Worm (Caenorhabditis elegans) whole organism, L4 larva: ENCODE measurements around the gene T27E7.4.

Experiments used
- F10B5.3 ChIP-seq: sonication (generic microtip); optimal IDR thresholded peaks from 2 replicates; lab custom pipeline; 2016; ENCODE audit warnings: mild to moderate bottlenecking, missing genetic modification characterization, missing compliant biosample characterization
- F37D6.2 ChIP-seq: sonication (generic microtip); optimal IDR thresholded peaks from 2 replicates; lab custom pipeline; 2016; ENCODE audit warnings: mild to moderate bottlenecking, missing genetic modification characterization, missing compliant biosample characterization
- T20F7.1 ChIP-seq: fragments of 200-800 bp; sonication (Bioruptor generic); optimal IDR thresholded peaks from 2 replicates; lab custom pipeline; 2018; ENCODE audit warnings: mild to moderate bottlenecking, missing genetic modification characterization, missing compliant biosample characterization
- T26A8.4 ChIP-seq: fragments of 200-800 bp; sonication (Bioruptor generic); IDR thresholded peaks from 2 replicates; pipeline ENCODE4 v1.3.6; 2022; ENCODE audit warnings: missing genetic modification characterization, missing compliant biosample characterization
- Y48G9A.11 ChIP-seq: fragments of 200-800 bp; sonication (Bioruptor generic); IDR thresholded peaks from 2 replicates; pipeline ENCODE4 v1.3.6; 2022; ENCODE audit warnings: missing genetic modification reagents, missing genetic modification characterization, missing compliant biosample characterization
- Y5F2A.4 ChIP-seq: fragments of 200-800 bp; sonication (Bioruptor generic); optimal IDR thresholded peaks from 2 replicates; lab custom pipeline; 2018; ENCODE audit warnings: mild to moderate bottlenecking, missing genetic modification characterization, missing compliant biosample characterization
- Y75B8A.6 ChIP-seq: fragments of 200-800 bp; sonication (Bioruptor generic); IDR thresholded peaks from 2 replicates; pipeline ENCODE4 v1.3.6; 2022; ENCODE audit warnings: missing genetic modification reagents, missing genetic modification characterization, missing compliant biosample characterization
- aha-1 ChIP-seq: fragments of 150-350 bp; peaks from one replicate; lab custom pipeline; 2014; ENCODE audit warnings: missing biosample characterization, missing genetic modification characterization
- attf-4 ChIP-seq: sonication (generic microtip); optimal IDR thresholded peaks from 3 replicates; lab custom pipeline; 2017; ENCODE audit warnings: missing biosample characterization, missing genetic modification characterization
- ceh-20 ChIP-seq: fragments of 200-800 bp; sonication (Bioruptor generic); IDR thresholded peaks from 2 replicates; pipeline ENCODE4 v1.3.6; 2022; ENCODE audit warnings: missing genetic modification reagents, missing genetic modification characterization, missing compliant biosample characterization
- ceh-62 ChIP-seq: sonication (generic microtip); optimal IDR thresholded peaks from 2 replicates; lab custom pipeline; 2017; ENCODE audit warnings: missing biosample characterization, missing genetic modification characterization
- ces-1 ChIP-seq: fragments of 150-350 bp; sonication (generic microtip); optimal IDR thresholded peaks from 4 replicates; lab custom pipeline; 2014; ENCODE audit warnings: missing biosample characterization, missing genetic modification reagents, missing genetic modification characterization
- cey-2 ChIP-seq: sonication (generic microtip); optimal IDR thresholded peaks from 3 replicates; lab custom pipeline; 2017; ENCODE audit warnings: missing genetic modification characterization, mild to moderate bottlenecking, missing compliant biosample characterization, antibody characterized with exemption, borderline replicate concordance; ENCODE audit not compliant: insufficient read depth
- daf-16 ChIP-seq, 3 experiments: sonication (generic microtip); optimal IDR thresholded peaks; 2 replicates each; lab custom pipeline; 2016 to 2017; ENCODE audit warnings: missing genetic modification characterization in 3 of 3, missing genetic modification reagents in 3 of 3, mild to moderate bottlenecking in 2 of 3, missing compliant biosample characterization in 2 of 3, missing biosample characterization in 1 of 3, moderate library complexity in 1 of 3
- dve-1 ChIP-seq: sonication (generic microtip); optimal IDR thresholded peaks from 2 replicates; lab custom pipeline; 2017; ENCODE audit warnings: antibody characterized with exemption, mild to moderate bottlenecking, missing genetic modification characterization, missing compliant biosample characterization; ENCODE audit not compliant: insufficient read depth
- fos-1 ChIP-seq: fragments of 150-350 bp; optimal IDR thresholded peaks from 2 replicates; lab custom pipeline; 2014; ENCODE audit warnings: missing biosample characterization, missing genetic modification characterization
- gei-8 ChIP-seq: fragments of 200-800 bp; sonication (Bioruptor generic); optimal IDR thresholded peaks from 2 replicates; lab custom pipeline; 2018; ENCODE audit warnings: mild to moderate bottlenecking, missing genetic modification characterization, missing compliant biosample characterization
- nhr-10 ChIP-seq: fragments of 150-350 bp; optimal IDR thresholded peaks from 2 replicates; lab custom pipeline; 2014; ENCODE audit warnings: missing biosample characterization, missing genetic modification characterization
- nhr-102 ChIP-seq: sonication (generic microtip); optimal IDR thresholded peaks from 2 replicates; lab custom pipeline; 2016; ENCODE audit warnings: mild to moderate bottlenecking, missing genetic modification characterization, moderate library complexity, missing compliant biosample characterization
- nhr-237 ChIP-seq: sonication (generic microtip); optimal IDR thresholded peaks from 2 replicates; lab custom pipeline; 2017; ENCODE audit warnings: missing biosample characterization, missing genetic modification characterization
- nhr-25 ChIP-seq: sonication (generic microtip); optimal IDR thresholded peaks from 2 replicates; lab custom pipeline; 2017; ENCODE audit warnings: missing genetic modification characterization, mild to moderate bottlenecking, missing compliant biosample characterization, antibody characterized with exemption, moderate library complexity, borderline replicate concordance; ENCODE audit not compliant: insufficient read depth
- nhr-77 ChIP-seq: fragments of 150-350 bp; optimal IDR thresholded peaks from 2 replicates; lab custom pipeline; 2014; ENCODE audit warnings: missing biosample characterization, missing genetic modification characterization
- pha-4 ChIP-seq, 2 experiments: fragments of 150-350 bp in 1 of 2; fragments of 200-800 bp in 1 of 2; sonication (Bioruptor generic) in 1 of 2; IDR thresholded peaks in 1 of 2; optimal IDR thresholded peaks in 1 of 2; 2 replicates each; pipeline versions ENCODE4 v1.3.6 to Lab custom; 2014 to 2022; ENCODE audit warnings: missing genetic modification characterization in 2 of 2, missing genetic modification reagents in 2 of 2, missing biosample characterization in 1 of 2, missing compliant biosample characterization in 1 of 2
- rbr-2 ChIP-seq: sonication (generic microtip); optimal IDR thresholded peaks from 2 replicates; lab custom pipeline; 2016; ENCODE audit warnings: missing genotype, missing genetic modification characterization, missing compliant biosample characterization
- set-16 ChIP-seq: fragments of 200-800 bp; sonication (Bioruptor generic); IDR thresholded peaks from 2 replicates; pipeline ENCODE4 v1.3.6; 2022; ENCODE audit warnings: missing genetic modification reagents, missing genetic modification characterization, missing compliant biosample characterization
- skn-1 ChIP-seq: fragments of 150-350 bp; optimal IDR thresholded peaks from 2 replicates; lab custom pipeline; 2014; ENCODE audit warnings: missing biosample characterization, missing genetic modification characterization
- snpc-1.2 ChIP-seq: fragments of 200-800 bp; sonication (Bioruptor generic); IDR thresholded peaks from 2 replicates; pipeline ENCODE4 v1.3.6; 2022; ENCODE audit warnings: missing genetic modification reagents, missing genetic modification characterization, missing compliant biosample characterization
- spr-3 ChIP-seq: fragments of 200-800 bp; sonication (Bioruptor generic); optimal IDR thresholded peaks from 2 replicates; lab custom pipeline; 2018; ENCODE audit warnings: mild to moderate bottlenecking, missing genetic modification characterization, missing compliant biosample characterization
- unc-130 ChIP-seq: sonication (generic microtip); optimal IDR thresholded peaks from 2 replicates; lab custom pipeline; 2016; ENCODE audit warnings: missing genetic modification reagents, missing genetic modification characterization, missing compliant biosample characterization
- unc-62 ChIP-seq, 3 experiments: fragments of 150-350 bp in 1 of 3; sonication (generic microtip); optimal IDR thresholded peaks in 2 of 3; peaks in 1 of 3; 1 replicate in 1 of 3; 2 replicates in 2 of 3; lab custom pipeline; 2014 to 2017; ENCODE audit warnings: missing biosample characterization in 3 of 3, missing genetic modification characterization in 3 of 3, missing genetic modification reagents in 3 of 3, missing genotype in 1 of 3
- ztf-11 ChIP-seq: fragments of 150-350 bp; optimal IDR thresholded peaks from 2 replicates; lab custom pipeline; 2014; ENCODE audit warnings: missing biosample characterization, missing genetic modification characterization

The T27E7.4 gene

DNA sequence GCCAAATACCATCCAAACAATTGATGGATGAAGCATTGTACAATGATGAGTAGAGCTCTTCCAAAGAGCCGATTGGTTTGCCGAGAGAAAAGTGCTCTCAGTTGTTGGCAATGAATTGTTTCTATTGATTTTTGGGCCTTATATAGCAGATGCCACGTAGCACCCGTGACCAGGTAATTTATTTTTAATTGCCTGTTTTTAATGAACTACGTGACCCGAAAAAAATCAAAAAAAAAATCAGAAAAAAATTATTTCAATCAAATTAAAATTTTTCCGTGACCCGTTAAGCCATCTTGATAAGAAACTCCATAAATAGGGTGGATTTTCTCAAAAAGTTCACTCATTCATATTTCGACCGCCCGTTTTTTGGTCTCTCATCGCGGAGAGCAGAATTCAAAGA, 15.4 kb downstream of the T27E7.4 start, which contains the start of the genes Y57G11A.2 and T27E7.1:
Gene Y57G11A.2, minus strand, starts transcription at position 101 of the 400 bp plus-strand sequence.
Gene T27E7.1, plus strand, starts transcription at position 337 of the 400 bp plus-strand sequence.
- TF ChIP-seq gei-8 (GFP tag; lab: Kevin White, UChicago) (no peak), cey-2 (no peak), attf-4 (tag; lab: Kevin White, UChicago) (no peak)

DNA sequence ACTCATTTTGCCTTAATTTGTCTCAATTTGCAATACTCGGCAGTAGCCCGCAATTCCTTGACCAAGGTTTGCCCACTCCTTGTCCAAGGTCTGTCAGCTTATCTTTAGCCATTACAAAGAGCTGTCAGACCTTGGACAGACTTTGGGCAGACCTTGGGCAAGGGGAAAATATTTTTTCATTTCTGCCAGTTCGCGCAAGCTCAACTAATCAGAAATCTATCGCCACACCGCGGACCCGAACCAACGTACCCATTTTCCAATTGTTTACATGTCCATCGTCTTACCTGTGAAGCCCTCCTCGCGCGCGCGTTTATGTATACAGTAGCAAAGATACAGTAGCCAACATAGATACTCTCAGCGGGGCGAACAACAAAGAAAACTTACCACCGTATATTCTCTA, 19.7 kb downstream of the T27E7.4 start:
- TF ChIP-seq skn-1 (tag; lab: Kevin White, UChicago) (no peak), T26A8.4 (GFP tag; lab: Robert Waterston, UW) (no peak), snpc-1.2 (GFP tag; lab: Robert Waterston, UW) (peak; percentile 57; the same call in 1 of the 2 replicates)

DNA sequence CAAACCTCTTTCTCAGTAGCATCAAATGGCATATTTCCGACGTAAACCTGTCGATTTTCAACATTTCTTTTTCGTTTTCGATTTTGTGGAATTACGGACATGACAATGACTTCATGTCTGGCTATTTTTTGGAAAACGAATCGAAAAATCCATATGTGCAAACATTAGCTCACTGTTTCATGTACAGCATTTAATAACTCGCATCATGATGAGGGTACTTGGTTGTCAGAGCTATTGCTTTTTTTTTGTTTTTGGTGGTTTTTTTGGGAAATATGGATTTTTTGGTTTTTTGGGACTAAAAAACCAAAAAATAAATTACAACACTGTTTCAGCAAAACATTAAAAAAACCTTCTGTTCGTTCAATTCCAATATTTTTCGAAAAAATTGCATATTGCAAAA, 22.5 kb downstream of the T27E7.4 start, which contains the start of gene Y57G11A.5:
Gene Y57G11A.5, minus strand, starts transcription at position 101 of the 400 bp plus-strand sequence.
- TF ChIP-seq unc-62 (GFP tag; optimal IDR thresholded peaks at IDR 0.05 in 1 of 2; lab: Kevin White, UChicago) (peak in 1 of 2 experiments; percentile 32), unc-62 (tag; optimal IDR thresholded peaks at IDR 0.05; lab: Kevin White, UChicago) (no peak), F10B5.3 (tag; lab: Kevin White, UChicago) (no peak)

DNA sequence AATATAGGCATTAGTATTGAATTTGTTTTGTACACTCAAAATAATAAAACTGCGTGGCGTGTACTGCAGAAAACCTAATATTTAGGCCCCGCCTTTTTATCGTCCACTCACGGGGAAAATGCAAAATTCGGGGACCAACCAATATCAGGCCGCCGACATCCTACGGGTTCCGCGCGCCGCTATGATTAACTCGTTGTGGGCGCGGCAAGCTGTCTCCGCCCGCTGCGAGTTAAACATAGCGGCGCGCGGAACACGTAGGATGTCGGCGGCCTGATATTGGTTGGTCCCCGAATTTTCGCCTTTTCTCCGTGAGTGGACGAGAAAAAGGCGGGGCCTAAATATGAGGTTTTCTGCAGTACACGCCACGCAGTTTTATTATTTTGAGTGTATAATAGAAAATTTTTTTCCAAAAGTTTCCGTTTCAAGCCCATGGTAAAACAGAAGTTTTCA, 24.5 kb downstream of the T27E7.4 start:
- peak; percentile 91 for TF ChIP-seq snpc-1.2 (GFP tag; lab: Robert Waterston, UW)

DNA sequence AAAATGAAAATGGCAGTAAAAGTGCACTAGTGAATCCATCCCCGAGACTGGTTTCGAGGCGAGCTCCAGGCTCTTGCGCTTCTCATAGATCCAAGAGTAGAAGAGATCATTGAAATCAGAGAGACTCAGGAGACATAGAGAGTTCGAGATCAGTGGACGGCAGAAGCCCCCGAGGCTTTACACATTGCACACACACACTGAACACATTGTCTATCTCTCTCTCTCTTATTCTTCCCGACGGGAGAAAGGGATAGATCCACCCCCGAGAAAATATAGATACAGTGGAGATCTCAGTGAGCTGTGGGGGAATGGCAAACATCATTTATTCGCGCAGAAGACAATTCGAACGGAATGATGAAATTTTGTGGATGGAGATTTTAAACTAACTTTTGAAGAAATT, 27.9 kb downstream of the T27E7.4 start:
- TF ChIP-seq F37D6.2, result no peak
- TF ChIP-seq unc-62 (GFP tag; optimal IDR thresholded peaks at IDR 0.05 in 1 of 2; lab: Kevin White, UChicago), result peak in 1 of 2 experiments; percentile 90
- no peak for TF ChIP-seq unc-62 (tag; optimal IDR thresholded peaks at IDR 0.05; lab: Kevin White, UChicago)
- peak; percentile 35 for TF ChIP-seq aha-1 (tag; lab: Kevin White, UChicago)
- TF ChIP-seq ceh-20 (GFP tag; lab: Robert Waterston, UW), result no peak

DNA sequence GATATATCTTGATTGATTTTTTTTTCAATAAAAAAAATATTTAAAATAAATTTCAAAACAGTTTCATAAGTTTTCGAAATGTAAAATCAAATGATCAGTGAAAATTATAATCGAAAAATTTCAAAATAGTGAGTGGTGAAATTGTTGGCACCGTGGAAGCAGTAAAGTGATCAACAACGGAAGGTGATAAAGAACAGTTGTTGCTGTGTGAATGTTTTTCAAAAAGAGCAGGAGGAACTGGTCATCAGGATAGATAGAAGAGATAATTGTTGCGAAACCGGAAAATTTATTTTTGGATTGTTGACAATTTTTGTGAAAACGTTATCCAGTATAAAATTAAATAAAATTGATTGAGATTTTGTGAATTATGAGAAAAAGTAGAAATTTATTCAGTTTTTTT, 28.8 kb downstream of the T27E7.4 start:
- no peak for TF ChIP-seq ceh-62 (tag; lab: Kevin White, UChicago)
- TF ChIP-seq T20F7.1 (GFP tag; lab: Kevin White, UChicago), result no peak
- no peak for TF ChIP-seq nhr-77 (tag; lab: Kevin White, UChicago)
- TF ChIP-seq daf-16 (GFP tag; optimal IDR thresholded peaks at IDR 0.05; lab: Kevin White, UChicago), result peak in 1 of 2 experiments; percentile 40
- no peak for TF ChIP-seq daf-16 (tag; optimal IDR thresholded peaks at IDR 0.05; lab: Kevin White, UChicago)
- no peak for TF ChIP-seq unc-130 (GFP tag; lab: Kevin White, UChicago)
- no peak for TF ChIP-seq nhr-237
- no peak for TF ChIP-seq Y75B8A.6
- no peak for TF ChIP-seq spr-3 (GFP tag; lab: Kevin White, UChicago)
- no peak for TF ChIP-seq fos-1
- TF ChIP-seq snpc-1.2 (GFP tag; lab: Robert Waterston, UW), result peak; percentile 55; the same call in 1 of the 2 replicates
- no peak for TF ChIP-seq Y48G9A.11 (GFP tag; lab: Robert Waterston, UW)
- TF ChIP-seq rbr-2 (tag; lab: Kevin White, UChicago), result no peak

DNA sequence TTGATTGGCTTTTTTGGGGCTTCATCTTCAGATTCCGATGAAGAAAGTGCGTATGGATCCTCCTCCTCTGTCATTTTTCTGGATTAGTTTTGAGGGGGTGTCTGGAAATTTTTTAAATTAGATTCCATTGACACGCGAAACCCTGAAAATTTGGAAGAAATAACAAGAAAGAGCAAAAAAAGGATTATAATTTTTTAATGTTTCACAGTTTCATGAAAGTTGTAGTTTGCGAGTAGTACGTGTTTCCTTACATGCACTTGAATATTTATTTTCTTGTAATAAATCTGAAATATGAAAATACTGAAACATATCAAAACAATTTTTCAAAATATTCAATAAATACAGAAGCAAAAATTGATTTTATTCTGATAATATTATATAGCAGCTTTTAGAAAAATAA, 29.8 kb downstream of the T27E7.4 start, which contains the start of gene tag-273:
Gene tag-273, minus strand, starts transcription at position 101 of the 400 bp plus-strand sequence.
- TF ChIP-seq pha-4 (GFP tag; IDR thresholded peaks at IDR 0.05; lab: Robert Waterston, UW) (no peak), pha-4 (tag; optimal IDR thresholded peaks at IDR 0.05; lab: Kevin White, UChicago) (no peak), nhr-102 (no peak)

DNA sequence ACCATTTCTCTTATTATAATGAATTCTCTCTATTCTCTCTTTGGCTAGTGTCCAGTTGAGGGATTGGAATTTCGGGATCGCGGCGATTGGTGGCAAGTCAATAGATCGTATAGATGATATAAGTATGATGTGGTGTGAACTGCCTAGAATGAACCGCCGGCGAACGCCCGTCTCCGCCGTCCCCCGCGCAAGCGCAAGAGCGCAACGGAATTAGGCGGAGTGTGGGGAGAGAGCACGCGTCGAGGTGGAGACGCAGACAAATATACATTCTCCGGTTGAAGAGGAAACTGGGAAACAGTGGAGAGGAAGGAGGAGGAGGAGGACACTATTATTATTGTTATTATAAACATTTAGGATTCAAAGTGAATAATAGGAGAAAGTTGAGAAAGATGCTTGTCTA, 38.4 kb downstream of the T27E7.4 start:
- TF ChIP-seq snpc-1.2 (GFP tag; lab: Robert Waterston, UW) (no peak), dve-1 (tag; lab: Kevin White, UChicago) (no peak), Y5F2A.4 (GFP tag; lab: Kevin White, UChicago) (no peak), ztf-11 (no peak), F10B5.3 (tag; lab: Kevin White, UChicago) (peak; percentile 41), nhr-10 (no peak), ces-1 (GFP tag; lab: Kevin White, UChicago) (no peak), spr-3 (GFP tag; lab: Kevin White, UChicago) (no peak), F37D6.2 (no peak), rbr-2 (tag; lab: Kevin White, UChicago) (peak; percentile 19), unc-62 (GFP tag; optimal IDR thresholded peaks at IDR 0.05 in 1 of 2; lab: Kevin White, UChicago) (no peak), unc-62 (tag; optimal IDR thresholded peaks at IDR 0.05; lab: Kevin White, UChicago) (no peak), set-16 (GFP tag; lab: Robert Waterston, UW) (peak; percentile 61), cey-2 (no peak), nhr-25 (no peak), nhr-237 (no peak)
